Fruit fly (Drosophila melanogaster): Measurements from ENCODE around the gene CG42699.
A peak's percentile ranks its signal among the peaks of the same experiment; 100 is the strongest.

CG42699 gene

dm6 chrX:5724744-5725185, 39.6 kb upstream of the CG42699 start (continued):
- TF ChIP-seq Ets21C (GFP tag; optimal IDR thresholded peaks at IDR 0.05): peak; percentile 46
- TF ChIP-seq CG15336 (GFP tag; IDR thresholded peaks at IDR 0.05): peak; percentile 88
- TF ChIP-seq CG8119 (GFP tag; IDR thresholded peaks at IDR 0.05): peak; percentile 89
- TF ChIP-seq Blimp-1 (GFP tag; optimal IDR thresholded peaks at IDR 0.05): no peak
- TF ChIP-seq OdsH (GFP tag; optimal IDR thresholded peaks at IDR 0.05): peak; percentile 90
- TF ChIP-seq esn (GFP tag; optimal IDR thresholded peaks at IDR 0.05): peak; percentile 76
- peak; percentile 69 for TF ChIP-seq CG6808 (GFP tag; optimal IDR thresholded peaks at IDR 0.05)
- peak; percentile 88 for TF ChIP-seq acj6 (GFP tag; optimal IDR thresholded peaks at IDR 0.05)
- peak; percentile 59 for TF ChIP-seq CG11902 (GFP tag; optimal IDR thresholded peaks at IDR 0.05)
- TF ChIP-seq Hr39 (GFP tag; optimal IDR thresholded peaks at IDR 0.05): peak; percentile 76
- peak; percentile 63 for TF ChIP-seq CG31627 (GFP tag; optimal IDR thresholded peaks at IDR 0.05)
- TF ChIP-seq Hr4 (GFP tag; optimal IDR thresholded peaks at IDR 0.05): peak; percentile 94
- peak; percentile 80 for TF ChIP-seq CG10669 (GFP tag; optimal IDR thresholded peaks at IDR 0.05)
- peak; percentile 80 for TF ChIP-seq CG11762 (GFP tag; optimal IDR thresholded peaks at IDR 0.05; ENCODE audit: insufficient read depth)
- TF ChIP-seq lz (GFP tag; optimal IDR thresholded peaks at IDR 0.05): peak; percentile 77
- peak; percentile 87 for TF ChIP-seq CG10631 (GFP tag; optimal IDR thresholded peaks at IDR 0.05)
- TF ChIP-seq CG7368 (GFP tag; optimal IDR thresholded peaks at IDR 0.05): peak; percentile 85
- peak; percentile 86 for TF ChIP-seq svp (GFP tag)
- peak; percentile 75 for TF ChIP-seq CG34406 (GFP tag; optimal IDR thresholded peaks at IDR 0.05)
- TF ChIP-seq salr (GFP tag; optimal IDR thresholded peaks at IDR 0.05): peak; percentile 72 to 89
- TF ChIP-seq Met (GFP tag; optimal IDR thresholded peaks at IDR 0.05): peak; percentile 65
- TF ChIP-seq Smox (GFP tag; optimal IDR thresholded peaks at IDR 0.05): peak; percentile 55
- peak; percentile 89 for TF ChIP-seq Sox14 (GFP tag; optimal IDR thresholded peaks at IDR 0.05)
- TF ChIP-seq eg (GFP tag; IDR thresholded peaks at IDR 0.05): peak; percentile 94
- peak; percentile 90 for TF ChIP-seq pdm3 (GFP tag; optimal IDR thresholded peaks at IDR 0.05)
- peak; percentile 43 for TF ChIP-seq vri (GFP tag; optimal IDR thresholded peaks at IDR 0.05)
- peak; percentile 73 for TF ChIP-seq Sox15 (GFP tag; optimal IDR thresholded peaks at IDR 0.05)
- peak; percentile 73 for TF ChIP-seq CG1621 (tag; optimal IDR thresholded peaks at IDR 0.05)
- peak; percentile 87 for TF ChIP-seq achi (GFP tag; optimal IDR thresholded peaks at IDR 0.05)
- no peak for TF ChIP-seq CG6854 (GFP tag; optimal IDR thresholded peaks at IDR 0.05)
- TF ChIP-seq CG32006 (GFP tag; optimal IDR thresholded peaks at IDR 0.05): peak; percentile 94
- TF ChIP-seq CG16779 (tag; optimal IDR thresholded peaks at IDR 0.05): peak; percentile 35

dm6 chrX:5732440-5732839, 31.9 kb upstream of the CG42699 start, which contains the start of gene CG15773:
Gene CG15773 (plus strand): TSS chrX:5732740.
- TF ChIP-seq CG7368 (GFP tag; optimal IDR thresholded peaks at IDR 0.05) (no peak), Hr4 (GFP tag; optimal IDR thresholded peaks at IDR 0.05) (no peak), CG10669 (GFP tag; optimal IDR thresholded peaks at IDR 0.05) (no peak), spab (GFP tag; optimal IDR thresholded peaks at IDR 0.05) (no peak)

dm6 chrX:5735268-5735941, 28.9 kb upstream of the CG42699 start:
- TF ChIP-seq dsx (GFP tag; optimal IDR thresholded peaks at IDR 0.05; ENCODE audit: poor library complexity, severe bottlenecking): peak; percentile 88
- peak; percentile 88 for TF ChIP-seq CG8119 (GFP tag; IDR thresholded peaks at IDR 0.05)
- no peak for TF ChIP-seq Hr38 (GFP tag; optimal IDR thresholded peaks at IDR 0.05)
- peak; percentile 94 for TF ChIP-seq acj6 (GFP tag; optimal IDR thresholded peaks at IDR 0.05)
- TF ChIP-seq Hr39 (GFP tag; optimal IDR thresholded peaks at IDR 0.05): peak; percentile 93
- peak; percentile 67 for TF ChIP-seq dac (GFP tag; optimal IDR thresholded peaks at IDR 0.05)
- peak; percentile 94 for TF ChIP-seq OdsH (GFP tag; optimal IDR thresholded peaks at IDR 0.05)
- peak; percentile 88 for TF ChIP-seq Ets21C (GFP tag; optimal IDR thresholded peaks at IDR 0.05)
- peak; percentile 92 for TF ChIP-seq Sox102F (GFP tag; optimal IDR thresholded peaks at IDR 0.05)
- TF ChIP-seq CG6854 (GFP tag; optimal IDR thresholded peaks at IDR 0.05): no peak
- peak; percentile 90 for TF ChIP-seq CG8632 (GFP tag; optimal IDR thresholded peaks at IDR 0.05)
- peak; percentile 90 for TF ChIP-seq CG32006 (GFP tag; optimal IDR thresholded peaks at IDR 0.05)
- peak; percentile 91 for TF ChIP-seq CG10631 (GFP tag; optimal IDR thresholded peaks at IDR 0.05)
- TF ChIP-seq CG6792 (GFP tag; optimal IDR thresholded peaks at IDR 0.05): peak; percentile 94
- peak; percentile 81 for TF ChIP-seq CG7368 (GFP tag; optimal IDR thresholded peaks at IDR 0.05)
- TF ChIP-seq Gug (GFP tag; IDR thresholded peaks at IDR 0.05): peak; percentile 89
- TF ChIP-seq CG16779 (tag; optimal IDR thresholded peaks at IDR 0.05): peak; percentile 71
- TF ChIP-seq cyc (GFP tag; optimal IDR thresholded peaks at IDR 0.05): peak; percentile 79
- peak; percentile 84 for TF ChIP-seq CG3919 (GFP tag; optimal IDR thresholded peaks at IDR 0.05)
- peak; percentile 78 for TF ChIP-seq Lpt (GFP tag; optimal IDR thresholded peaks at IDR 0.05)
- TF ChIP-seq ss (GFP tag; optimal IDR thresholded peaks at IDR 0.05): peak; percentile 76 to 93
- peak; percentile 91 for TF ChIP-seq Sox15 (GFP tag; optimal IDR thresholded peaks at IDR 0.05)
- TF ChIP-seq CG15336 (GFP tag; IDR thresholded peaks at IDR 0.05): peak; percentile 89
- TF ChIP-seq CG11902 (GFP tag; optimal IDR thresholded peaks at IDR 0.05): peak; percentile 72
- peak; percentile 92 for TF ChIP-seq Smox (GFP tag; optimal IDR thresholded peaks at IDR 0.05)
- peak; percentile 18 for TF ChIP-seq fkh (GFP tag; optimal IDR thresholded peaks at IDR 0.05)
